Worm (Caenorhabditis elegans) whole organism, early embryonic: ENCODE results near the gene ire-1.

Experiments used
- B0310.2 ChIP-seq: sonication (generic microtip); optimal IDR thresholded peaks from 2 replicates; lab custom pipeline; 2016; ENCODE audit warnings: mild to moderate bottlenecking, missing genetic modification characterization, missing compliant biosample characterization
- F13C5.2 ChIP-seq: sonication (generic microtip); optimal IDR thresholded peaks from 2 replicates; lab custom pipeline; 2017; ENCODE audit warnings: mild to moderate bottlenecking, missing genetic modification characterization, inconsistent platforms, missing compliant biosample characterization
- aly-1 ChIP-seq: sonication (generic microtip); optimal IDR thresholded peaks from 2 replicates; lab custom pipeline; 2016; ENCODE audit warnings: missing genetic modification characterization, missing compliant biosample characterization
- ama-1 ChIP-seq: fragments of 150-350 bp; optimal IDR thresholded peaks from 2 replicates; lab custom pipeline; 2014
- ceh-36 ChIP-seq: sonication (generic microtip); optimal IDR thresholded peaks from 2 replicates; lab custom pipeline; 2016; ENCODE audit warnings: missing genetic modification characterization, inconsistent platforms, missing compliant biosample characterization
- ets-7 ChIP-seq: sonication (generic microtip); optimal IDR thresholded peaks from 2 replicates; lab custom pipeline; 2016; ENCODE audit warnings: missing genotype, missing genetic modification characterization, missing compliant biosample characterization
- flt-1 ChIP-seq: fragments of 200-800 bp; sonication (Bioruptor generic); IDR thresholded peaks from 2 replicates; pipeline ENCODE4 v1.3.6; 2022; ENCODE audit warnings: missing genetic modification characterization, missing compliant biosample characterization
- hmbx-1 ChIP-seq: sonication (generic microtip); optimal IDR thresholded peaks from 2 replicates; lab custom pipeline; 2016; ENCODE audit warnings: mild to moderate bottlenecking, missing genetic modification characterization, missing compliant biosample characterization
- hmg-4 ChIP-seq: fragments of 200-800 bp; sonication (Bioruptor generic); optimal IDR thresholded peaks from 2 replicates; lab custom pipeline; 2018; ENCODE audit warnings: mild to moderate bottlenecking, missing genetic modification characterization, missing compliant biosample characterization
- tra-4 ChIP-seq: sonication (generic microtip); optimal IDR thresholded peaks from 2 replicates; lab custom pipeline; 2017; ENCODE audit warnings: missing genetic modification characterization, missing compliant biosample characterization

DNA sequence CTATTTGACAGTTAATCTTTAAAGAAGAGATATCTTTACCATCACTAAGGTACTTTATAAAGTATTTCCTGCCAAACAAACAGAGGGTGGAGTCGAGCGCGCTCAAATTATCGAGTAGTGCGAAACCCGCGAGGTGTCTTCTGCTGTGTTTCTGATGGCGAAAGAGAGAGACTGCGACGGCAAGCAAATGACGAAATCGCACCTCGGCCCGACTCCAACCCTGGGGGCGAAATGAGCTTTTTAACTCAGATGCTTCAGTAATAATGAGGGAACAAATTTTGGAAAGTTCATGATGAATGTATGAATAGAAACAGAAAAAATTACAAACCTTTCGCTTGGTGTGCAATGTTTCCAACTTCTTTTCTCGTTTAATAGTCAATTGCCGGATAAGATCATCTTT is 33.2 kb downstream of the ire-1 start:
- TF ChIP-seq tra-4 (tag; lab: Kevin White, UChicago) (no peak), hmg-4 (GFP tag; lab: Kevin White, UChicago) (peak; percentile 20), hmbx-1 (tag; lab: Kevin White, UChicago) (no peak), ceh-36 (tag; lab: Kevin White, UChicago) (no peak), B0310.2 (tag; lab: Kevin White, UChicago) (no peak), ama-1 (lab: Kevin White, UChicago) (peak; percentile 66), ets-7 (tag; lab: Kevin White, UChicago) (no peak), aly-1 (no peak), F13C5.2 (tag; lab: Kevin White, UChicago) (no peak), flt-1 (GFP tag; lab: Robert Waterston, UW) (no peak)
